Worm (Caenorhabditis elegans) whole organism, mixed stage, embryonic: Measurements from ENCODE around the gene polk-1.

Source experiments
- ces-1 ChIP-seq: fragments of 150-350 bp; optimal IDR thresholded peaks from 2 replicates; lab custom pipeline; 2014; ENCODE audit warnings: missing biosample characterization, missing genetic modification reagents, missing genetic modification characterization
- lsy-2 ChIP-seq: fragments of 150-350 bp; optimal IDR thresholded peaks from 2 replicates; lab custom pipeline; 2014; ENCODE audit warnings: missing biosample characterization, missing genetic modification characterization
- mep-1 ChIP-seq: fragments of 150-350 bp; optimal IDR thresholded peaks from 2 replicates; lab custom pipeline; 2017; ENCODE audit warnings: missing biosample characterization, missing genetic modification reagents, missing genetic modification characterization, inconsistent platforms
- sptf-1 ChIP-seq: sonication (generic microtip); optimal IDR thresholded peaks from 2 replicates; lab custom pipeline; 2017; ENCODE audit warnings: mild to moderate bottlenecking, missing genetic modification characterization, moderate library complexity, missing compliant biosample characterization
- unc-62 ChIP-seq: fragments of 150-350 bp; optimal IDR thresholded peaks from 2 replicates; lab custom pipeline; 2014; ENCODE audit warnings: missing biosample characterization, missing genetic modification reagents, missing genetic modification characterization

ce11 chrIII:8628405-8628982 lies at the start of gene polk-1, which contains the start of gene gpr-1:
- TF ChIP-seq unc-62 (GFP tag; lab: Kevin White, UChicago) (no peak), ces-1 (GFP tag; lab: Kevin White, UChicago) (peak; percentile 16), lsy-2 (tag; lab: Kevin White, UChicago) (peak; percentile 34), sptf-1 (no peak), mep-1 (tag; lab: Kevin White, UChicago) (peak; percentile 23)
